Fruit fly (Drosophila melanogaster) whole organism, embryonic: Measurements from ENCODE around the gene Sec13.

Experiments
- B-H1 ChIP-seq: fragments of 200-800 bp; sonication (Bioruptor generic); IDR thresholded peaks from 3 replicates; pipeline ENCODE4 v1.3.6; 2022; ENCODE audit warnings: missing biosample characterization, missing genetic modification characterization
- Blimp-1 ChIP-seq: fragments of 200-800 bp; sonication (Bioruptor generic); optimal IDR thresholded peaks from 3 replicates; lab custom pipeline; 2018; ENCODE audit warnings: missing biosample characterization, missing genetic modification characterization, mild to moderate bottlenecking, moderate library complexity, missing genetic modification reagents
- CG10979 ChIP-seq: fragments of 200-800 bp; sonication (Bioruptor generic); optimal IDR thresholded peaks from 2 replicates; lab custom pipeline; 2018; ENCODE audit warnings: missing biosample characterization, mild to moderate bottlenecking, missing genetic modification characterization, moderate library complexity
- CG11696 ChIP-seq: fragments of 200-800 bp; sonication (Bioruptor generic); IDR thresholded peaks from 2 replicates; pipeline ENCODE4 v1.3.6; 2022; ENCODE audit warnings: missing biosample characterization, missing genetic modification characterization
- CG14014 ChIP-seq: fragments of 200-800 bp; sonication (Bioruptor generic); IDR thresholded peaks from 2 replicates; pipeline ENCODE4 v1.3.6; 2022; ENCODE audit warnings: missing biosample characterization, missing genetic modification characterization
- CG14441 ChIP-seq: fragments of 200-800 bp; sonication (Bioruptor generic); IDR thresholded peaks from 2 replicates; pipeline ENCODE4 v1.3.6; 2022; ENCODE audit warnings: missing biosample characterization, missing genetic modification characterization
- CG14965 ChIP-seq: fragments of 200-800 bp; sonication (Bioruptor generic); optimal IDR thresholded peaks from 2 replicates; lab custom pipeline; 2016; ENCODE audit warnings: missing biosample characterization, missing genetic modification characterization, borderline replicate concordance
- CG15011 ChIP-seq: fragments of 200-800 bp; sonication (Bioruptor generic); optimal IDR thresholded peaks from 3 replicates; lab custom pipeline; 2018; ENCODE audit warnings: missing biosample characterization, mild to moderate bottlenecking, missing genetic modification characterization
- CG1602 ChIP-seq: fragments of 200-800 bp; sonication (Bioruptor generic); optimal IDR thresholded peaks from 3 replicates; lab custom pipeline; 2016; ENCODE audit warnings: missing biosample characterization, missing genetic modification characterization
- CG17328 ChIP-seq: fragments of 200-800 bp; sonication (Bioruptor generic); IDR thresholded peaks from 2 replicates; pipeline ENCODE4 v1.3.6; 2022; ENCODE audit warnings: missing biosample characterization, missing genetic modification characterization
- CG1832 ChIP-seq: fragments of 200-800 bp; sonication (Bioruptor generic); optimal IDR thresholded peaks from 2 replicates; lab custom pipeline; 2017; ENCODE audit warnings: missing biosample characterization, mild to moderate bottlenecking, missing genetic modification characterization, inconsistent platforms
- CG18619 ChIP-seq: fragments of 200-800 bp; sonication (Bioruptor generic); optimal IDR thresholded peaks from 3 replicates; lab custom pipeline; 2017; ENCODE audit warnings: missing biosample characterization, mild to moderate bottlenecking, missing genetic modification characterization
- CG2116 ChIP-seq: fragments of 200-800 bp; sonication (Bioruptor generic); optimal IDR thresholded peaks from 3 replicates; lab custom pipeline; 2018; ENCODE audit warnings: missing biosample characterization, mild to moderate bottlenecking, missing genetic modification characterization
- CG3407 ChIP-seq: fragments of 200-800 bp; sonication (Bioruptor generic); optimal IDR thresholded peaks from 2 replicates; lab custom pipeline; 2018; ENCODE audit warnings: missing biosample characterization, mild to moderate bottlenecking, missing genetic modification characterization
- CG4424 ChIP-seq: fragments of 200-800 bp; sonication (Bioruptor generic); optimal IDR thresholded peaks from 3 replicates; lab custom pipeline; 2016; ENCODE audit warnings: missing biosample characterization, missing genetic modification characterization
- CG4617 ChIP-seq: fragments of 200-800 bp; sonication (Bioruptor generic); optimal IDR thresholded peaks from 3 replicates; lab custom pipeline; 2016; ENCODE audit warnings: missing biosample characterization, missing genetic modification characterization, borderline replicate concordance
- CG6683 ChIP-seq: fragments of 200-800 bp; sonication (Bioruptor generic); optimal IDR thresholded peaks from 2 replicates; lab custom pipeline; 2017; ENCODE audit warnings: missing biosample characterization, mild to moderate bottlenecking, missing genetic modification characterization, missing genetic modification reagents
- CG8388 ChIP-seq: fragments of 200-800 bp; sonication (Bioruptor generic); optimal IDR thresholded peaks from 2 replicates; lab custom pipeline; 2019; ENCODE audit warnings: missing biosample characterization, mild to moderate bottlenecking, missing genetic modification characterization, moderate library complexity
- CG8924 ChIP-seq: fragments of 200-800 bp; optimal IDR thresholded peaks from 3 replicates; lab custom pipeline; 2019; ENCODE audit warnings: missing biosample characterization, mild to moderate bottlenecking, missing genetic modification characterization, moderate library complexity
- CG8944 ChIP-seq: fragments of 200-800 bp; sonication (Bioruptor generic); optimal IDR thresholded peaks from 3 replicates; lab custom pipeline; 2016; ENCODE audit warnings: missing biosample characterization, missing genetic modification characterization
- CG9817 ChIP-seq: fragments of 200-800 bp; sonication (Bioruptor generic); optimal IDR thresholded peaks from 2 replicates; lab custom pipeline; 2018; ENCODE audit warnings: missing biosample characterization, mild to moderate bottlenecking, missing genetic modification characterization, moderate library complexity
- CG9876 ChIP-seq: fragments of 200-800 bp; sonication (Bioruptor generic); optimal IDR thresholded peaks from 2 replicates; lab custom pipeline; 2016; ENCODE audit warnings: missing biosample characterization, missing genetic modification characterization
- CHES-1-like ChIP-seq: fragments of 200-800 bp; sonication (Bioruptor generic); optimal IDR thresholded peaks from 2 replicates; lab custom pipeline; 2016; ENCODE audit warnings: missing biosample characterization, missing genetic modification characterization
- D19A ChIP-seq: fragments of 200-800 bp; optimal IDR thresholded peaks from 3 replicates; lab custom pipeline; 2019; ENCODE audit warnings: missing biosample characterization, mild to moderate bottlenecking, missing genetic modification characterization, moderate library complexity
- D19B ChIP-seq: fragments of 200-800 bp; sonication (Bioruptor generic); optimal IDR thresholded peaks from 2 replicates; lab custom pipeline; 2017; ENCODE audit warnings: missing biosample characterization, mild to moderate bottlenecking, missing genetic modification characterization
- Dbx ChIP-seq: fragments of 200-800 bp; sonication (Bioruptor generic); IDR thresholded peaks from 3 replicates; pipeline ENCODE4 v1.3.6; 2022; ENCODE audit warnings: missing biosample characterization, missing genetic modification characterization
- Drgx ChIP-seq: fragments of 200-800 bp; sonication (Bioruptor generic); IDR thresholded peaks from 2 replicates; pipeline ENCODE4 v1.3.6; 2022; ENCODE audit warnings: missing biosample characterization, missing genetic modification characterization
- Hand ChIP-seq: fragments of 200-800 bp; sonication (Bioruptor generic); optimal IDR thresholded peaks from 2 replicates; lab custom pipeline; 2017; ENCODE audit warnings: mild to moderate bottlenecking, missing biosample characterization, missing genetic modification reagents, missing genetic modification characterization
- Hey ChIP-seq: fragments of 200-800 bp; sonication (Bioruptor generic); optimal IDR thresholded peaks from 3 replicates; lab custom pipeline; 2018; ENCODE audit warnings: missing biosample characterization, mild to moderate bottlenecking, missing genetic modification characterization
- Oli ChIP-seq: fragments of 200-800 bp; sonication (Bioruptor generic); optimal IDR thresholded peaks from 2 replicates; lab custom pipeline; 2018; ENCODE audit warnings: missing biosample characterization, mild to moderate bottlenecking, missing genetic modification characterization, moderate library complexity
- ap ChIP-seq: fragments of 200-800 bp; sonication (Bioruptor generic); IDR thresholded peaks from 2 replicates; pipeline ENCODE4 v1.3.6; 2022; ENCODE audit warnings: missing biosample characterization, missing genetic modification characterization
- ase ChIP-seq: fragments of 200-800 bp; sonication (Bioruptor generic); IDR thresholded peaks from 3 replicates; pipeline ENCODE4 v1.3.6; 2022; ENCODE audit warnings: missing biosample characterization, missing genetic modification characterization
- ash1 ChIP-seq: fragments of 200-800 bp; sonication (Bioruptor generic); optimal IDR thresholded peaks from 2 replicates; lab custom pipeline; 2018; ENCODE audit warnings: missing biosample characterization, mild to moderate bottlenecking, missing genetic modification characterization
- chinmo ChIP-seq: fragments of 200-800 bp; sonication (Bioruptor generic); IDR thresholded peaks from 4 replicates; pipeline ENCODE4 v1.3.6; 2022; ENCODE audit warnings: missing biosample characterization, missing genetic modification characterization; ENCODE audit not compliant: partially characterized antibody
- chn ChIP-seq: fragments of 200-800 bp; sonication (Bioruptor generic); optimal IDR thresholded peaks from 2 replicates; lab custom pipeline; 2016; ENCODE audit warnings: missing biosample characterization, missing genetic modification characterization
- dysf ChIP-seq: fragments of 200-800 bp; sonication (Bioruptor generic); IDR thresholded peaks from 3 replicates; pipeline ENCODE4 v1.3.6; 2022; ENCODE audit warnings: missing biosample characterization, missing genetic modification characterization
- eve ChIP-seq, 2 experiments: fragments of >200 bp; optimal IDR thresholded peaks; 2 replicates each; lab custom pipeline; 2017; ENCODE audit warnings: missing biosample characterization in 2 of 2, missing genetic modification characterization in 2 of 2
- fd3F ChIP-seq: fragments of 200-800 bp; sonication (Bioruptor generic); optimal IDR thresholded peaks from 2 replicates; lab custom pipeline; 2018; ENCODE audit warnings: missing biosample characterization, mild to moderate bottlenecking, missing genetic modification characterization, moderate library complexity
- fd96Cb ChIP-seq: fragments of 200-800 bp; sonication (Bioruptor generic); optimal IDR thresholded peaks from 2 replicates; lab custom pipeline; 2018; ENCODE audit warnings: missing biosample characterization, mild to moderate bottlenecking, missing genetic modification characterization, moderate library complexity
- gem ChIP-seq: fragments of 200-800 bp; sonication (Bioruptor generic); optimal IDR thresholded peaks from 2 replicates; lab custom pipeline; 2019; ENCODE audit warnings: missing biosample characterization, mild to moderate bottlenecking, missing genetic modification characterization, moderate library complexity
- gfzf ChIP-seq: fragments of 200-800 bp; sonication (Bioruptor generic); optimal IDR thresholded peaks from 2 replicates; lab custom pipeline; 2016; ENCODE audit warnings: missing biosample characterization, mild to moderate bottlenecking, missing genetic modification characterization, moderate library complexity
- h ChIP-seq: fragments of >200 bp; optimal IDR thresholded peaks from 2 replicates; lab custom pipeline; 2017
- hbn ChIP-seq: fragments of 200-800 bp; sonication (Bioruptor generic); IDR thresholded peaks from 2 replicates; pipeline ENCODE4 v1.3.6; 2022; ENCODE audit warnings: missing biosample characterization, missing genetic modification characterization; ENCODE audit not compliant: partially characterized antibody
- hkb ChIP-seq, 2 experiments: fragments of 200-800 bp in 1 of 2; fragments of >200 bp in 1 of 2; sonication (Bioruptor generic) in 1 of 2; IDR thresholded peaks in 1 of 2; optimal IDR thresholded peaks in 1 of 2; 2 replicates each; pipeline versions ENCODE4 v1.3.6 to Lab custom; 2017 to 2022; ENCODE audit warnings: missing biosample characterization in 1 of 2, missing genetic modification characterization in 1 of 2
- run ChIP-seq: fragments of 200-800 bp; sonication (Bioruptor generic); optimal IDR thresholded peaks from 3 replicates; lab custom pipeline; 2018; ENCODE audit warnings: missing biosample characterization, mild to moderate bottlenecking, missing genetic modification characterization
- scrt ChIP-seq: fragments of 200-800 bp; sonication (Bioruptor generic); optimal IDR thresholded peaks from 2 replicates; lab custom pipeline; 2018; ENCODE audit warnings: missing biosample characterization, mild to moderate bottlenecking, missing genetic modification characterization, moderate library complexity
- seq ChIP-seq: fragments of 200-800 bp; sonication (Bioruptor generic); IDR thresholded peaks from 2 replicates; pipeline ENCODE4 v1.3.6; 2022; ENCODE audit warnings: missing biosample characterization, missing genetic modification characterization
- sna ChIP-seq: fragments of 200-800 bp; sonication (Bioruptor generic); IDR thresholded peaks from 2 replicates; pipeline ENCODE4 v1.3.6; 2022; ENCODE audit warnings: missing biosample characterization, missing genetic modification characterization; ENCODE audit not compliant: partially characterized antibody
- tio ChIP-seq: fragments of 200-800 bp; sonication (Bioruptor generic); optimal IDR thresholded peaks from 2 replicates; lab custom pipeline; 2017; ENCODE audit warnings: missing biosample characterization, missing genetic modification characterization, inconsistent platforms

The Sec13 gene

DNA sequence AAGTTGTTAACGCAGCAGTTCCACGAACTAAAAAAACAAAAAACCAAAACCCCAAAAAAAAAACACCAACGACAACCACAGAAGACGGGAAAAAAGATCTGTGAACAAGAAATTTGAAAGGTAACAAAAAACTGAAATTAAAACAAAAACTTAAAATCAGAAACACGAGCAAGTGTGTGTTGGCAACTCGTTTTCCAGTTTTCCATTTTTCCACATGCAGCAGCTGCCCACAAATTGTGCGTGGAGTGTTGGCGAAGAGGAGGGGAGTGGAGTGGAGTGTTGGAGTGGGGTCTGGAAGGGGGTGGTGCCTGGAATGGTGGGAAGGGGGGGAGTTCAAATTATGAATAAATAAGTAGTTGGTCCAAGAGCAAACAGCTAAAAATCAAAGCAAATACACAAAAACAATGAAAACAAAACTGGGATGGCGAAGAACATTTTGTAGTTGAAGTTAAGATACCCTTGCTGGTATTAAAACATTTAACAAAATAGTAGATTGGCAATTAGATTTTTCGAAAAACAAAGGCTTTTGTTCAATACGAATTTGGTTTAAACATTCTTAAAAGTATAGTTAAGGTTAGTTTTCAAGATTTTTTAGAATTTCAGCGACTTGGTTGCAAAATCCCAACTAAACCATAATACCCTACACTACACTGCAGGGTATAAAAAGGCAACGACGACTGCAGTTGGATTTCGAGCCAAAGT lies 22.6 kb upstream of the Sec13 start (continued):
- TF ChIP-seq CG11696 (GFP tag; lab: Robert Waterston, UW) (no peak), Dbx (GFP tag; lab: Robert Waterston, UW) (no peak), seq (no peak), Hey (tag; lab: Kevin White, UChicago) (no peak), CG4424 (GFP tag; lab: Kevin White, UChicago) (peak; percentile 41), ash1 (GFP tag; lab: Kevin White, UChicago) (no peak), CG8388 (GFP tag; lab: Kevin White, UChicago) (peak; percentile 67), dysf (GFP tag; lab: Robert Waterston, UW) (peak; percentile 23; the same call in 1 of the 3 replicates), CG8924 (tag; lab: Kevin White, UChicago) (peak; percentile 32), CHES-1-like (GFP tag; lab: Kevin White, UChicago) (no peak), CG15011 (GFP tag; lab: Kevin White, UChicago) (no peak), fd3F (no peak), D19B (GFP tag; lab: Kevin White, UChicago) (peak; percentile 37), gfzf (GFP tag; lab: Kevin White, UChicago) (no peak), run (no peak), hkb (optimal IDR thresholded peaks at IDR 0.05; lab: Kevin White, UChicago) (no peak), hkb (GFP tag; IDR thresholded peaks at IDR 0.05; lab: Robert Waterston, UW) (no peak), hbn (GFP tag; lab: Robert Waterston, UW) (no peak), Hand (no peak), CG14014 (GFP tag; lab: Robert Waterston, UW) (no peak), CG1832 (GFP tag; lab: Kevin White, UChicago) (no peak), CG10979 (tag; lab: Kevin White, UChicago) (peak; percentile 79), CG1602 (GFP tag; lab: Kevin White, UChicago) (peak; percentile 30), ase (GFP tag; lab: Robert Waterston, UW) (no peak), CG9876 (no peak), D19A (peak; percentile 97), CG14441 (GFP tag; lab: Robert Waterston, UW) (no peak), CG2116 (GFP tag; lab: Kevin White, UChicago) (no peak), gem (tag; lab: Kevin White, UChicago) (peak; percentile 79), CG9817 (no peak), Blimp-1 (GFP tag; lab: Kevin White, UChicago) (peak; percentile 56), scrt (GFP tag; lab: Kevin White, UChicago) (peak; percentile 28), CG14965 (no peak), fd96Cb (tag; lab: Kevin White, UChicago) (peak; percentile 70), Drgx (no peak), eve (GFP tag; optimal IDR thresholded peaks at IDR 0.05; lab: Kevin White, UChicago) (peak in 1 of 2 experiments; percentile 70), Oli (tag; lab: Kevin White, UChicago) (peak; percentile 65), CG17328 (GFP tag; lab: Robert Waterston, UW) (peak; percentile 47), CG6683 (no peak), tio (GFP tag; lab: Kevin White, UChicago) (peak; percentile 34), ap (GFP tag; lab: Robert Waterston, UW) (no peak), CG18619 (GFP tag; lab: Kevin White, UChicago) (peak; percentile 30), chinmo (GFP tag; lab: Robert Waterston, UW) (0 out of 4 replicates have a peak, but pooled peaks have one; percentile 42), B-H1 (no peak), CG4617 (GFP tag; lab: Kevin White, UChicago) (no peak), chn (GFP tag; lab: Kevin White, UChicago) (peak; percentile 35), CG8944 (peak; percentile 23), CG3407 (GFP tag; lab: Kevin White, UChicago) (peak; percentile 51), sna (GFP tag; lab: Robert Waterston, UW) (no peak), h (lab: Kevin White, UChicago) (no peak)
